Worm (Caenorhabditis elegans) whole organism, L1 larva: ENCODE data around the gene mtm-5.

Experiments used
- alr-1 ChIP-seq: fragments of 200-800 bp; sonication (Bioruptor generic); optimal IDR thresholded peaks from 2 replicates; lab custom pipeline; 2018; ENCODE audit warnings: borderline replicate concordance, mild to moderate bottlenecking, missing genetic modification characterization, missing compliant biosample characterization
- ama-1 ChIP-seq: fragments of 150-350 bp; optimal IDR thresholded peaks from 2 replicates; lab custom pipeline; 2014
- ceh-90 ChIP-seq: sonication (generic microtip); optimal IDR thresholded peaks from 2 replicates; lab custom pipeline; 2016; ENCODE audit warnings: missing genetic modification characterization, missing compliant biosample characterization
- efl-3 ChIP-seq: fragments of 200-800 bp; sonication (Bioruptor generic); optimal IDR thresholded peaks from 2 replicates; lab custom pipeline; 2018; ENCODE audit warnings: mild to moderate bottlenecking, missing genetic modification characterization, missing compliant biosample characterization
- fkh-10 ChIP-seq: sonication (generic microtip); optimal IDR thresholded peaks from 2 replicates; lab custom pipeline; 2017; ENCODE audit warnings: missing biosample characterization, missing genetic modification reagents, missing genetic modification characterization
- fos-1 ChIP-seq: fragments of 150-350 bp; optimal IDR thresholded peaks from 2 replicates; lab custom pipeline; 2014; ENCODE audit warnings: missing biosample characterization, missing genetic modification characterization
- lin-13 ChIP-seq: fragments of 150-350 bp; optimal IDR thresholded peaks from 2 replicates; lab custom pipeline; 2014; ENCODE audit warnings: missing biosample characterization, missing genetic modification reagents, missing genetic modification characterization
- lin-15B ChIP-seq: fragments of 150-350 bp; sonication (generic microtip); optimal IDR thresholded peaks from 3 replicates; lab custom pipeline; 2014; ENCODE audit warnings: missing biosample characterization, missing genetic modification characterization
- lir-3 ChIP-seq: sonication (generic microtip); optimal IDR thresholded peaks from 2 replicates; lab custom pipeline; 2016; ENCODE audit warnings: mild to moderate bottlenecking, missing genetic modification characterization, moderate library complexity, missing compliant biosample characterization; ENCODE audit not compliant: poor library complexity
- nhr-237 ChIP-seq: fragments of 150-350 bp; optimal IDR thresholded peaks from 2 replicates; lab custom pipeline; 2014; ENCODE audit warnings: missing biosample characterization, missing genetic modification characterization
- nhr-84 ChIP-seq: sonication (generic microtip); optimal IDR thresholded peaks from 2 replicates; lab custom pipeline; 2017; ENCODE audit warnings: missing biosample characterization, missing genetic modification characterization
- rnt-1 ChIP-seq: sonication (generic microtip); optimal IDR thresholded peaks from 2 replicates; lab custom pipeline; 2016; ENCODE audit warnings: mild to moderate bottlenecking, missing genetic modification characterization, moderate library complexity, missing compliant biosample characterization
- snpc-4 ChIP-seq: fragments of 150-350 bp; optimal IDR thresholded peaks from 2 replicates; lab custom pipeline; 2014; ENCODE audit warnings: missing biosample characterization, missing genetic modification characterization

DNA sequence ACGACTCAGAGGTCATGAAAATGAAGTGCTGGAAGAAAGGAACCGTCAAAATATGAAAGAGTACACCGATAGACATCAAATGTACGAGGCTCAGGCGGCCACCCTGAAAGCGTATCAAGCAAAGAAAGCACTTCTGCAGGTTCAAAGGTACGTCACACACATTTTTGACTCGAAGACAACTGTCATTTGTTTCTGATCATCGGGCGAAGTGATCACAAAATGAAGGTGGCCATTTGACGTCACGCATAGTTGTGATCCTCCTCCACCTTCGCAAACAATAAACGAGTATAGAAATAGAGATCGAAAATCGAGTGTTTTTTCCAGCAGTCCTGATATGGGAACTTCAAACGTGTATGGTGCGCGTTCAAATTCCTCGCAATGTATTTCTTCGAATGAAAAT lies 44.0 kb downstream of the mtm-5 start:
- TF ChIP-seq snpc-4 (tag; lab: Kevin White, UChicago) (no peak), nhr-237 (no peak), ama-1 (no peak), nhr-84 (tag; lab: Kevin White, UChicago) (no peak), lin-13 (GFP tag; lab: Kevin White, UChicago) (no peak), fkh-10 (no peak), ceh-90 (tag; lab: Kevin White, UChicago) (no peak), alr-1 (tag; lab: Kevin White, UChicago) (no peak), lin-15B (tag; lab: Kevin White, UChicago) (no peak), lir-3 (no peak), rnt-1 (tag; lab: Kevin White, UChicago) (peak; percentile 76), fos-1 (tag; lab: Kevin White, UChicago) (no peak), efl-3 (GFP tag; lab: Kevin White, UChicago) (no peak)
